Worm (Caenorhabditis elegans): Measurements from ENCODE around the gene msp-58.

- TF ChIP-seq hmbx-1 (tag; optimal IDR thresholded peaks at IDR 0.05) = no peak
- TF ChIP-seq flt-1 (GFP tag; IDR thresholded peaks at IDR 0.05) = no peak
- no peak for TF ChIP-seq hnd-1 (tag; optimal IDR thresholded peaks at IDR 0.05)
- TF ChIP-seq ama-1 (optimal IDR thresholded peaks at IDR 0.05) = no peak
- no peak for TF ChIP-seq tra-4 (tag; optimal IDR thresholded peaks at IDR 0.05)
Observed at ce11 chrIV:5287190-5287589, 21.2 kb upstream of the msp-58 start.

Data from whole organism, early embryonic.